Worm (Caenorhabditis elegans): ENCODE data around the gene H43E16.1.

DNA sequence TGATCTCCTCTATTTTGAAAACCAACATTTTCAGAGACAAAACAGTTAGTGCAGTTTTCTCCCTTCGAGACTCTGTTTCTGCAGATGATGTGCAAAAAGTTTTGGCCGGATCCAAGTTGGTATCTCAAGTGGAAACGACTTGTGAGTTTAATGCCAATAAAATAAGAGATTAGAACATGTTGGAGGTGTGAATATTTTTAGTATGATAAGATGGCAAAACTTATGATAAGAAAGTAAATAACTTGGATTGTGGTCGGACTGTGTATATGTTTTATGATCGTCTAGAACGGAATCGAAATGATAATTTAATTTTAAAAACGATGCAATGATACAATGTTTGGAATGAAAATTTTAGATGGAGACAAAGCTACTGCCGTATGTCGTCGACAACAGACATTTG is 42.1 kb upstream of the H43E16.1 start:
- TF ChIP-seq dmd-9 (GFP tag; IDR thresholded peaks at IDR 0.05) (no peak), daf-16 (GFP tag; optimal IDR thresholded peaks at IDR 0.05) (no peak), daf-16 (tag; optimal IDR thresholded peaks at IDR 0.05) (no peak), nhr-11 (tag; optimal IDR thresholded peaks at IDR 0.05) (no peak)
